Worm (Caenorhabditis elegans): ENCODE measurements around the gene srx-39.

Gene srx-39

DNA sequence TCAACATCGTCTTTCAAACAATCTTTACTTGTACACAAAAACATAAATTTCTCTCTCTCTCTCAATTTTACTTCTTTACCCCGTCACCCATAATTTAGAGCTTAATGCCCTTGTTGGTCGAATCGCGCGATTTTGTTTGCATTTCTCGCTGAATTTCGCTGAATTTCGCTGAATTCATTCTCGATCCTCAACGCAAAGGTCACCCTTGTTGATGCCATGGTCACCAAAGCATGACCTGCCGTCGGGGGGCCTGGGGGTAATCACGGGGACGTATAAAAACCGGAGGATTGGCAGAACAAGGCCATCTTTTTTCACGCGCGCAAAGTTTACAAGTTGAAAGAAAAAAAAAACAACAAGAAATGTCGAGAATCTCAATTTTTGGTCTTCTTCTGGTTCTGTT is 27.5 kb downstream of the srx-39 start, which contains the start of gene F14F9.8:
Gene F14F9.8 (plus strand): TSS at position 301 of the 400 bp plus-strand sequence.
- no peak for TF ChIP-seq pqm-1 (tag; optimal IDR thresholded peaks at IDR 0.05)
- no peak for TF ChIP-seq unc-42 (tag; optimal IDR thresholded peaks at IDR 0.05)
- TF ChIP-seq hlh-13 (GFP tag; optimal IDR thresholded peaks at IDR 0.05) = no peak

DNA sequence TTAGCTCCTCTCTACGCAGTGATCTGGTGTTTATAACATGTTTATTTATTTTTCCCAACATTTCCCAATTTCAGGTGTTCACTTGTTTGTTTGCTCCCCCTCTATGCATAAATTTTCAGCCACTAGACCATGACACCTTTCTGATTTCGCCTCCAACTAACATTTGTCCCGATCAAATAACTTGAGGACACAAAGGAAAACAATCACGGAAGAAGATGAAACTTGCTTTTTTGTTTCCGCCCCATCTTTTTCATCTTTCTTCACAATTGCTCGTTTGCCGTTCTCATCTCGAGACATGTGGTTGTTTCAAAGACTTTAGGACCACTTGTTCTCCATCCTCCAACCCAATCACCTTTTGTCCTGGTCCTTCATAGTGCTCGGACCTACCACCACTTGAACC is 30.8 kb downstream of the srx-39 start, which contains the start of gene F14F9.5:
Gene F14F9.5 (plus strand): TSS at position 301 of the 400 bp plus-strand sequence.
- TF ChIP-seq K02D7.2 (tag; optimal IDR thresholded peaks at IDR 0.05) (no peak), ceh-34 (tag; optimal IDR thresholded peaks at IDR 0.05) (no peak), lin-11 (tag; optimal IDR thresholded peaks at IDR 0.05) (no peak), elt-2 (tag; optimal IDR thresholded peaks at IDR 0.05) (no peak), C38D4.7 (GFP tag; optimal IDR thresholded peaks at IDR 0.05) (no peak), odd-2 (tag; optimal IDR thresholded peaks at IDR 0.05) (no peak), zip-5 (tag; optimal IDR thresholded peaks at IDR 0.05) (no peak), npax-4 (tag; optimal IDR thresholded peaks at IDR 0.05) (no peak), tbx-2 (tag; optimal IDR thresholded peaks at IDR 0.05) (no peak), fax-1 (tag; optimal IDR thresholded peaks at IDR 0.05) (no peak), sox-4 (tag; optimal IDR thresholded peaks at IDR 0.05) (no peak), ceh-45 (GFP tag; IDR thresholded peaks at IDR 0.05) (no peak), ceh-31 (tag; optimal IDR thresholded peaks at IDR 0.05) (no peak), ceh-24 (tag; optimal IDR thresholded peaks at IDR 0.05) (no peak), nhr-11 (tag; optimal IDR thresholded peaks at IDR 0.05) (no peak), ceh-22 (tag; optimal IDR thresholded peaks at IDR 0.05) (no peak), eyg-1 (tag; optimal IDR thresholded peaks at IDR 0.05) (no peak), pqm-1 (tag; optimal IDR thresholded peaks at IDR 0.05) (no peak)

DNA sequence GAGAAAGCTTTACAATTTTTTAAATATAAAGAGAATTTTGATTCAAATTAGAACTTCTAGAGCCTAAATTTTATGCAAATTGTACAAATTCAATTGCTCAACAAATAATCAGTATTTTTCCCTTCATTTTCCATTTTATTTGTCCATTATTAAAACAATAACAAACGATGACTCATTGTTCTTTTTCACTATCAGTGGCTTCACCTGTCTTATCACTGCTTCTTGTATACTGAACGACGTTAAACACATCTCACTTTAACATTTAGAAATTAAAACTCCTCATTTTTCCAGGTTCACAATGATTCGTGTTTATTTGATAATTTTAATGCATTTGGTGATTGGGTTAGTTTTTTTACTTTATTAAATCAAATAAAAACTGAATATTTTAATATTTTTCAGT is 37.9 kb downstream of the srx-39 start, which contains the start of gene sid-1:
Gene sid-1 (plus strand): TSS at position 292 of the 400 bp plus-strand sequence.
- TF ChIP-seq dmd-4 (tag; optimal IDR thresholded peaks at IDR 0.05; ENCODE audit: borderline replicate concordance) = no peak
- TF ChIP-seq ahr-1 (tag; optimal IDR thresholded peaks at IDR 0.05) = no peak
- no peak for TF ChIP-seq ceh-24 (tag; optimal IDR thresholded peaks at IDR 0.05)
- TF ChIP-seq pha-2 (tag; optimal IDR thresholded peaks at IDR 0.05) = no peak
- TF ChIP-seq fkh-10 (GFP tag; optimal IDR thresholded peaks at IDR 0.05) = no peak
- TF ChIP-seq ceh-22 (tag; optimal IDR thresholded peaks at IDR 0.05) = no peak
- no peak for TF ChIP-seq nfya-1 (tag; optimal IDR thresholded peaks at IDR 0.05)
- no peak for TF ChIP-seq madf-2 (tag; optimal IDR thresholded peaks at IDR 0.05)
- no peak for TF ChIP-seq pqm-1 (tag; optimal IDR thresholded peaks at IDR 0.05)
- TF ChIP-seq fax-1 (tag; optimal IDR thresholded peaks at IDR 0.05) = no peak
- TF ChIP-seq pat-9 (tag; optimal IDR thresholded peaks at IDR 0.05) = no peak
- no peak for TF ChIP-seq K02D7.2 (tag; optimal IDR thresholded peaks at IDR 0.05)
- no peak for TF ChIP-seq nhr-232 (tag; optimal IDR thresholded peaks at IDR 0.05)
- TF ChIP-seq lim-6 (tag; optimal IDR thresholded peaks at IDR 0.05) = no peak
- no peak for TF ChIP-seq npax-4 (tag; optimal IDR thresholded peaks at IDR 0.05)
- TF ChIP-seq odd-2 (tag; optimal IDR thresholded peaks at IDR 0.05) = no peak
- no peak for TF ChIP-seq ama-1 (optimal IDR thresholded peaks at IDR 0.05)
- TF ChIP-seq elt-2 (tag; optimal IDR thresholded peaks at IDR 0.05) = no peak
- no peak for TF ChIP-seq ets-4 (tag; optimal IDR thresholded peaks at IDR 0.05)
- TF ChIP-seq che-1 (tag; optimal IDR thresholded peaks at IDR 0.05) = no peak

DNA sequence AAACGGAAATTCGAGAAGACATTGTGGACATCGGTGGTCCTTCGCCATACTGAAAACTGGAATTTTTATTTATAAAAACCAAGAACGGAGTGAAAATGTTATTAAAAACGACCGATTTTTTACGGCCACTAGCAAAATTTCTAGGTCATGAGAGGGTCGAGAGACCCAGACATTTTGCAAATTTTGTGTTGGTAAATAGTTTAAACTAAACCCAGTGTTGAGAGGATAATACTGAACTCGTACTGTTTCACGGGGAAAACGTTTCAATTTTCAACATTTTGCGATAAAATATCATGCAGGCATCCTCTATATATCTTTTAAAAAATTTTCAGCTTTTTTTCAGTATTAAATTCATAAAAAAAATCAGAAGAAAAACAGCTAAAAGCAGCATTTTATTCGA is 38.5 kb downstream of the srx-39 start, which contains the start of gene C04F5.9:
Gene C04F5.9 (minus strand): TSS at position 101 of the 400 bp plus-strand sequence.
- no peak for TF ChIP-seq pag-3 (tag; optimal IDR thresholded peaks at IDR 0.05; ENCODE audit: borderline replicate concordance)
- no peak for TF ChIP-seq npax-4 (tag; optimal IDR thresholded peaks at IDR 0.05)
- TF ChIP-seq ceh-48 (tag; optimal IDR thresholded peaks at IDR 0.05) = no peak
- no peak for TF ChIP-seq ref-2 (tag; optimal IDR thresholded peaks at IDR 0.05)
- no peak for TF ChIP-seq elt-2 (tag; optimal IDR thresholded peaks at IDR 0.05)
- TF ChIP-seq ceh-19 (GFP tag; optimal IDR thresholded peaks at IDR 0.05) = no peak
- no peak for TF ChIP-seq F13H6.1 (tag; optimal IDR thresholded peaks at IDR 0.05)
- TF ChIP-seq fax-1 (tag; optimal IDR thresholded peaks at IDR 0.05) = no peak
- TF ChIP-seq syd-9 (tag; optimal IDR thresholded peaks at IDR 0.05) = no peak
- no peak for TF ChIP-seq nfya-1 (tag; optimal IDR thresholded peaks at IDR 0.05)
- TF ChIP-seq gmeb-2 (tag; optimal IDR thresholded peaks at IDR 0.05) = no peak
- no peak for TF ChIP-seq unc-86 (tag; optimal IDR thresholded peaks at IDR 0.05)
- no peak for TF ChIP-seq C38D4.7 (GFP tag; optimal IDR thresholded peaks at IDR 0.05)
- no peak for TF ChIP-seq madf-2 (tag; optimal IDR thresholded peaks at IDR 0.05)
- no peak for TF ChIP-seq K02D7.2 (tag; optimal IDR thresholded peaks at IDR 0.05)
